Fruit fly (Drosophila melanogaster): ENCODE results near the gene gzl.

The gzl gene

dm6 chr3R:6351696-6352378, 30.9 kb upstream of the gzl start:
- no peak for TF ChIP-seq Side (GFP tag; optimal IDR thresholded peaks at IDR 0.05)
- TF ChIP-seq Drgx (GFP tag; IDR thresholded peaks at IDR 0.05), result peak; percentile 55; the same call in 1 of the 2 replicates
- TF ChIP-seq CG10267 (tag; optimal IDR thresholded peaks at IDR 0.05), result peak; percentile 14
- TF ChIP-seq zfh2 (GFP tag; optimal IDR thresholded peaks at IDR 0.05), result no peak
- TF ChIP-seq Eip74EF (GFP tag; optimal IDR thresholded peaks at IDR 0.05), result peak in 1 of 2 experiments; percentile 53
- TF ChIP-seq CG9727 (GFP tag; optimal IDR thresholded peaks at IDR 0.05), result peak; percentile 2
- TF ChIP-seq grau (tag; optimal IDR thresholded peaks at IDR 0.05), result peak; percentile 32
- TF ChIP-seq Asciz (GFP tag; optimal IDR thresholded peaks at IDR 0.05), result peak; percentile 24
- TF ChIP-seq ATbp (GFP tag; optimal IDR thresholded peaks at IDR 0.05), result peak; percentile 23
- no peak for TF ChIP-seq CG6765 (GFP tag; optimal IDR thresholded peaks at IDR 0.05)
- peak; percentile 75 for TF ChIP-seq crol (GFP tag; IDR thresholded peaks at IDR 0.05)
- peak; percentile 25; the same call in 1 of the 2 replicates for TF ChIP-seq tna (GFP tag; IDR thresholded peaks at IDR 0.05; ENCODE audit: partially characterized antibody)
- peak; percentile 51 for TF ChIP-seq gem (tag; optimal IDR thresholded peaks at IDR 0.05)
- peak; percentile 11 for TF ChIP-seq CG9817 (tag; optimal IDR thresholded peaks at IDR 0.05)
- no peak for TF ChIP-seq hkb (optimal IDR thresholded peaks at IDR 0.05)
- 0 out of 2 replicates have a peak, but pooled peaks have one; percentile 17 for TF ChIP-seq hkb (GFP tag; IDR thresholded peaks at IDR 0.05)
- peak; percentile 56 for TF ChIP-seq CG13424 (tag; optimal IDR thresholded peaks at IDR 0.05)
- no peak for TF ChIP-seq dan (GFP tag; IDR thresholded peaks at IDR 0.05)
- TF ChIP-seq Meics (GFP tag; optimal IDR thresholded peaks at IDR 0.05), result peak; percentile 41
- TF ChIP-seq lbe (GFP tag; optimal IDR thresholded peaks at IDR 0.05), result no peak
- peak; percentile 77 for TF ChIP-seq CG4820 (GFP tag; optimal IDR thresholded peaks at IDR 0.05)
- TF ChIP-seq usp (GFP tag; optimal IDR thresholded peaks at IDR 0.05), result no peak
- TF ChIP-seq luna (GFP tag; optimal IDR thresholded peaks at IDR 0.05), result no peak
- TF ChIP-seq CG6689 (GFP tag; IDR thresholded peaks at IDR 0.05), result peak; percentile 36; the same call in 1 of the 2 replicates
- peak; percentile 13 for TF ChIP-seq CG12299 (tag; optimal IDR thresholded peaks at IDR 0.05)
- peak; percentile 36 to 48 for TF ChIP-seq bsh (GFP tag; optimal IDR thresholded peaks at IDR 0.05)
- TF ChIP-seq Hr51 (GFP tag; optimal IDR thresholded peaks at IDR 0.05), result peak in 1 of 2 experiments; percentile 55
- TF ChIP-seq CG7839 (tag; optimal IDR thresholded peaks at IDR 0.05), result peak; percentile 38
- TF ChIP-seq sens (GFP tag), result peak; percentile 85
- peak; percentile 24 for TF ChIP-seq run (tag; optimal IDR thresholded peaks at IDR 0.05)
- no peak for TF ChIP-seq MBD-R2 (GFP tag; IDR thresholded peaks at IDR 0.05)
- TF ChIP-seq prd (optimal IDR thresholded peaks at IDR 0.05), result no peak
- TF ChIP-seq prd (GFP tag; IDR thresholded peaks at IDR 0.05), result no peak
- peak; percentile 49 for TF ChIP-seq cwo (GFP tag; optimal IDR thresholded peaks at IDR 0.05)
- peak; percentile 41 for TF ChIP-seq Sox102F (GFP tag; optimal IDR thresholded peaks at IDR 0.05)
- peak; percentile 70 for TF ChIP-seq CG12769 (tag; optimal IDR thresholded peaks at IDR 0.05)
- peak; percentile 39 for TF ChIP-seq nmo (GFP tag; optimal IDR thresholded peaks at IDR 0.05)
- TF ChIP-seq gt (GFP tag; IDR thresholded peaks at IDR 0.05), result no peak
- TF ChIP-seq wek (GFP tag; optimal IDR thresholded peaks at IDR 0.05), result no peak
- TF ChIP-seq cg (GFP tag; optimal IDR thresholded peaks at IDR 0.05), result peak; percentile 50
- TF ChIP-seq org-1 (GFP tag; optimal IDR thresholded peaks at IDR 0.05), result no peak
- no peak for TF ChIP-seq Dip2 (GFP tag; IDR thresholded peaks at IDR 0.05)
- TF ChIP-seq Oli (tag; optimal IDR thresholded peaks at IDR 0.05), result peak; percentile 35
- TF ChIP-seq CG14710 (tag; optimal IDR thresholded peaks at IDR 0.05), result no peak
- TF ChIP-seq CG11504 (tag; optimal IDR thresholded peaks at IDR 0.05), result peak; percentile 54
- peak; percentile 13 for TF ChIP-seq slp2 (GFP tag; optimal IDR thresholded peaks at IDR 0.05)
- peak; percentile 62 for TF ChIP-seq Sox100B (GFP tag; optimal IDR thresholded peaks at IDR 0.05)
- TF ChIP-seq CG15269 (tag; optimal IDR thresholded peaks at IDR 0.05), result peak; percentile 10
- TF ChIP-seq dysf (GFP tag; IDR thresholded peaks at IDR 0.05), result peak; percentile 47; the same call in 1 of the 3 replicates
